Worm (Caenorhabditis elegans) whole organism, mixed stage, embryonic: ENCODE results near the gene F55G7.3.

Experiments
- mab-5 ChIP-seq: fragments of 150-350 bp; optimal IDR thresholded peaks from 2 replicates; lab custom pipeline; 2014; ENCODE audit warnings: missing biosample characterization, missing genetic modification characterization
- nhr-28 ChIP-seq: fragments of 150-350 bp; optimal IDR thresholded peaks from 2 replicates; lab custom pipeline; 2014; ENCODE audit warnings: missing biosample characterization, missing genetic modification characterization

DNA sequence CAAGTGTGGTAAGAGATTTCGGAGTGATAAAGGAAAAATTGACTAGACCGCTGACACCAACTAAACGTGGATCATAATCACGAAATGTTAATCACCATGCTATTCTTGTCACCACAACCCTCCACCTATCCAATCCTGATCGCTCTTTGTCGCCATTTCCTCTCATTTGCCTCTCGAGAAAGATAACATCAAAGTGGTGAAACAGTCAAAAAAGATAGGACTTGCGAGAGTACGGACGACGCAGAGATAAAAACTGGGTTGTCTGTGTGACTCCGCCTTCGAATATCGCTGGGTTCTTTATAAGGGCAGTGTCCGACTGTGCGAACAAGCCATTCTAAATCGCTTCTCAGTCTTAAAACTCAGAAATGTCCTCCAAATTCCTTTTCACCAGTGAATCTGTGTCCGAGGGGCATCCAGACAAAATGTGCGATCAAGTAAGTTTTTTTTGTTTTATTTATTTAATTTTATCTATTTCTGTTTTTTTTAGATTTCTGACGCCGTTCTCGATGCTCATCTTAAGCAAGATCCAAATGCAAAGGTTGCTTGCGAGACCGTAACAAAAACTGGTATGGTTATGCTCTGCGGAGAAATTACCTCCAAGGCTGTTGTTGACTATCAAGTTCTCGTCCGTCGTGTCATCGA lies 23.9 kb upstream of the F55G7.3 start, which contains the start of gene sams-1:
- TF ChIP-seq nhr-28 (tag; lab: Kevin White, UChicago) = no peak
- no peak for TF ChIP-seq mab-5 (tag; lab: Kevin White, UChicago)
